Worm (Caenorhabditis elegans): ENCODE measurements around the gene fbxa-79.

ce11 chrIII:1342919-1343419, 34.9 kb upstream of the fbxa-79 start, which contains the start of gene fbxa-27:
- no peak for TF ChIP-seq aly-2 (tag; optimal IDR thresholded peaks at IDR 0.05)
- TF ChIP-seq lsy-2 (tag; optimal IDR thresholded peaks at IDR 0.05), result no peak
- TF ChIP-seq vab-7 (GFP tag; IDR thresholded peaks at IDR 0.05), result no peak
- no peak for TF ChIP-seq T26A8.4 (GFP tag; IDR thresholded peaks at IDR 0.05)
- TF ChIP-seq mdl-1 (tag; optimal IDR thresholded peaks at IDR 0.05), result no peak
- no peak for TF ChIP-seq nhr-77 (tag; optimal IDR thresholded peaks at IDR 0.05)
- no peak for TF ChIP-seq F44E2.7 (GFP tag; IDR thresholded peaks at IDR 0.05)
- no peak for TF ChIP-seq F10B5.3 (tag; optimal IDR thresholded peaks at IDR 0.05)
- TF ChIP-seq mep-1 (tag; optimal IDR thresholded peaks at IDR 0.05), result no peak
- no peak for TF ChIP-seq nhr-28 (tag; optimal IDR thresholded peaks at IDR 0.05)
- TF ChIP-seq zip-11 (GFP tag; IDR thresholded peaks at IDR 0.05), result no peak
- no peak for TF ChIP-seq zag-1 (tag; optimal IDR thresholded peaks at IDR 0.05)
- TF ChIP-seq ces-1 (GFP tag; optimal IDR thresholded peaks at IDR 0.05), result no peak
